Worm (Caenorhabditis elegans) whole organism, mixed stage, embryonic: ENCODE results near the gene lin-56.
"Not testable (repeated sequence)": the region's sequence is repeated elsewhere in the genome, so short reads cannot be mapped to it uniquely, and the experiment has no call there.

Source experiments
- M03D4.4 ChIP-seq: sonication (generic microtip); optimal IDR thresholded peaks from 2 replicates; lab custom pipeline; 2017; ENCODE audit warnings: mild to moderate bottlenecking, missing genetic modification characterization, missing compliant biosample characterization
- bed-3 ChIP-seq: fragments of 200-800 bp; sonication (Bioruptor generic); optimal IDR thresholded peaks from 3 replicates; lab custom pipeline; 2018; ENCODE audit warnings: mild to moderate bottlenecking, missing genetic modification characterization, moderate library complexity, missing compliant biosample characterization
- blmp-1 ChIP-seq: fragments of 150-350 bp; optimal IDR thresholded peaks from 2 replicates; lab custom pipeline; 2014; ENCODE audit warnings: missing biosample characterization, missing genetic modification characterization
- ceh-39 ChIP-seq: fragments of 150-350 bp; optimal IDR thresholded peaks from 2 replicates; lab custom pipeline; 2014; ENCODE audit warnings: missing biosample characterization, missing genetic modification characterization
- ceh-43 ChIP-seq: fragments of 200-800 bp; sonication (Bioruptor generic); optimal IDR thresholded peaks from 2 replicates; lab custom pipeline; 2018; ENCODE audit warnings: mild to moderate bottlenecking, missing genetic modification characterization, moderate library complexity, missing compliant biosample characterization
- ceh-83 ChIP-seq: fragments of 200-800 bp; sonication (Bioruptor generic); optimal IDR thresholded peaks from 2 replicates; lab custom pipeline; 2018; ENCODE audit warnings: mild to moderate bottlenecking, missing genetic modification characterization, missing compliant biosample characterization
- ces-1 ChIP-seq: fragments of 150-350 bp; optimal IDR thresholded peaks from 2 replicates; lab custom pipeline; 2014; ENCODE audit warnings: missing biosample characterization, missing genetic modification reagents, missing genetic modification characterization
- cnd-1 ChIP-seq: fragments of 200-800 bp; sonication (Bioruptor generic); optimal IDR thresholded peaks from 2 replicates; lab custom pipeline; 2018; ENCODE audit warnings: mild to moderate bottlenecking, missing genetic modification characterization, missing compliant biosample characterization
- drap-1 ChIP-seq: fragments of 200-800 bp; sonication (Bioruptor generic); optimal IDR thresholded peaks from 3 replicates; lab custom pipeline; 2018; ENCODE audit warnings: mild to moderate bottlenecking, missing genetic modification characterization, missing compliant biosample characterization
- elt-3 ChIP-seq: fragments of 150-350 bp; optimal IDR thresholded peaks from 2 replicates; lab custom pipeline; 2014; ENCODE audit warnings: missing biosample characterization, missing genetic modification characterization
- flh-1 ChIP-seq: fragments of 200-800 bp; sonication (Bioruptor generic); optimal IDR thresholded peaks from 2 replicates; lab custom pipeline; 2018; ENCODE audit warnings: mild to moderate bottlenecking, missing genetic modification characterization, moderate library complexity, missing compliant biosample characterization
- ham-2 ChIP-seq: fragments of 200-800 bp; sonication (Bioruptor generic); optimal IDR thresholded peaks from 2 replicates; lab custom pipeline; 2018; ENCODE audit warnings: mild to moderate bottlenecking, missing genetic modification characterization, missing compliant biosample characterization
- hlh-1 ChIP-seq: fragments of 150-350 bp; optimal IDR thresholded peaks from 2 replicates; lab custom pipeline; 2014; ENCODE audit warnings: missing biosample characterization, missing genetic modification reagents, missing genetic modification characterization
- lin-13 ChIP-seq: fragments of 150-350 bp; optimal IDR thresholded peaks from 2 replicates; lab custom pipeline; 2014; ENCODE audit warnings: missing biosample characterization, missing genetic modification characterization
- lin-32 ChIP-seq: fragments of 200-800 bp; sonication (Bioruptor generic); optimal IDR thresholded peaks from 2 replicates; lab custom pipeline; 2018; ENCODE audit warnings: mild to moderate bottlenecking, missing genetic modification characterization, missing compliant biosample characterization
- lsy-2 ChIP-seq: fragments of 150-350 bp; optimal IDR thresholded peaks from 2 replicates; lab custom pipeline; 2014; ENCODE audit warnings: missing biosample characterization, missing genetic modification characterization
- mab-5 ChIP-seq: fragments of 150-350 bp; optimal IDR thresholded peaks from 2 replicates; lab custom pipeline; 2014; ENCODE audit warnings: missing biosample characterization, missing genetic modification characterization
- mep-1 ChIP-seq: fragments of 150-350 bp; optimal IDR thresholded peaks from 2 replicates; lab custom pipeline; 2017; ENCODE audit warnings: missing biosample characterization, missing genetic modification reagents, missing genetic modification characterization, inconsistent platforms
- mls-2 ChIP-seq: sonication (generic microtip); optimal IDR thresholded peaks from 2 replicates; lab custom pipeline; 2016; ENCODE audit warnings: mild to moderate bottlenecking, missing genetic modification characterization, moderate library complexity, missing compliant biosample characterization
- nhr-2 ChIP-seq: fragments of 150-350 bp; optimal IDR thresholded peaks from 2 replicates; lab custom pipeline; 2014; ENCODE audit warnings: missing biosample characterization, missing genetic modification characterization
- nhr-237 ChIP-seq: fragments of 150-350 bp; optimal IDR thresholded peaks from 2 replicates; lab custom pipeline; 2014; ENCODE audit warnings: missing biosample characterization, missing genetic modification characterization
- nhr-28 ChIP-seq: fragments of 150-350 bp; optimal IDR thresholded peaks from 2 replicates; lab custom pipeline; 2014; ENCODE audit warnings: missing biosample characterization, missing genetic modification characterization
- nhr-76 ChIP-seq: sonication (generic microtip); optimal IDR thresholded peaks from 2 replicates; lab custom pipeline; 2017; ENCODE audit warnings: missing biosample characterization, missing genetic modification characterization
- sem-2 ChIP-seq: fragments of 200-800 bp; sonication (Bioruptor generic); optimal IDR thresholded peaks from 2 replicates; lab custom pipeline; 2018; ENCODE audit warnings: mild to moderate bottlenecking, missing genetic modification characterization, missing compliant biosample characterization
- sptf-1 ChIP-seq: sonication (generic microtip); optimal IDR thresholded peaks from 2 replicates; lab custom pipeline; 2017; ENCODE audit warnings: mild to moderate bottlenecking, missing genetic modification characterization, moderate library complexity, missing compliant biosample characterization
- tbx-8 ChIP-seq: fragments of 200-800 bp; sonication (Bioruptor generic); optimal IDR thresholded peaks from 2 replicates; lab custom pipeline; 2018; ENCODE audit warnings: mild to moderate bottlenecking, missing genetic modification characterization, moderate library complexity, missing compliant biosample characterization
- unc-120 ChIP-seq: sonication (generic microtip); optimal IDR thresholded peaks from 2 replicates; lab custom pipeline; 2017; ENCODE audit warnings: missing genetic modification characterization, missing compliant biosample characterization; ENCODE audit not compliant: poor library complexity, severe bottlenecking
- unc-62 ChIP-seq: fragments of 150-350 bp; optimal IDR thresholded peaks from 2 replicates; lab custom pipeline; 2014; ENCODE audit warnings: missing biosample characterization, missing genetic modification reagents, missing genetic modification characterization
- zip-8 ChIP-seq: fragments of 150-350 bp; optimal IDR thresholded peaks from 2 replicates; lab custom pipeline; 2014; ENCODE audit warnings: missing biosample characterization, missing genetic modification characterization
- ztf-11 ChIP-seq: fragments of 150-350 bp; optimal IDR thresholded peaks from 2 replicates; lab custom pipeline; 2014; ENCODE audit warnings: missing biosample characterization, missing genetic modification characterization

Gene lin-56

DNA sequence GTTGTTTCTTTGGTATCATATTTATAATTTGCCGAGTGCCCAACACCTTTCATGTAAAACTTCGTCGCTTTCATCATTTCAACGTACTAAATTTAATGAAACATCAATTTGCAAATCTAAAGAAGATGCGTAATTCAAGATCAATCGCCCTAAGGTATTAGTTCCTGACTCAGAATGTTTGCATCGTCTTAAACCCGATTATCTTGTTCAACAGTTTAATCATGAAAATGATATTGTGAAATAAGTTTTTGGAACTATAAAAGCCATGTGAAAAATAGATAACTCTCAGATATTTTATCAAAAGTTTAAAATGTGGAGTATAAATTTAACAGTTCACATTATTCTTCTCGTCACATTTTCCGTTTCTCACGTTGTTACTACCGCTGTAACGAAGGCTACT, 9.8 kb upstream of the lin-56 start, which contains the start of gene E04D5.4:
TSS of gene E04D5.4 (plus strand) at position 301 of the 400 bp plus-strand sequence.
- TF ChIP-seq nhr-237 (tag; lab: Kevin White, UChicago) (no peak), ceh-43 (no peak), bed-3 (GFP tag; lab: Kevin White, UChicago) (no peak), unc-120 (tag; lab: Kevin White, UChicago) (no peak), tbx-8 (GFP tag; lab: Kevin White, UChicago) (no peak), ham-2 (GFP tag; lab: Kevin White, UChicago) (no peak), mep-1 (tag; lab: Kevin White, UChicago) (no peak), sem-2 (GFP tag; lab: Kevin White, UChicago) (no peak), blmp-1 (no peak), sptf-1 (tag; lab: Kevin White, UChicago) (no peak), flh-1 (GFP tag; lab: Kevin White, UChicago) (no peak), nhr-28 (tag; lab: Kevin White, UChicago) (no peak), nhr-76 (tag; lab: Kevin White, UChicago) (no peak), ceh-83 (GFP tag; lab: Kevin White, UChicago) (no peak), lin-32 (no peak), ztf-11 (tag; lab: Kevin White, UChicago) (no peak)

ce11 chrII:10442846-10443245, 7.0 kb upstream of the lin-56 start, which contains the start of gene ZK673.1:
Gene ZK673.1 (plus strand): TSS chrII:10443146.
- not testable (repeated sequence) for TF ChIP-seq mab-5 (tag; lab: Kevin White, UChicago); sem-2 (GFP tag; lab: Kevin White, UChicago); nhr-2 (tag; lab: Kevin White, UChicago)

DNA sequence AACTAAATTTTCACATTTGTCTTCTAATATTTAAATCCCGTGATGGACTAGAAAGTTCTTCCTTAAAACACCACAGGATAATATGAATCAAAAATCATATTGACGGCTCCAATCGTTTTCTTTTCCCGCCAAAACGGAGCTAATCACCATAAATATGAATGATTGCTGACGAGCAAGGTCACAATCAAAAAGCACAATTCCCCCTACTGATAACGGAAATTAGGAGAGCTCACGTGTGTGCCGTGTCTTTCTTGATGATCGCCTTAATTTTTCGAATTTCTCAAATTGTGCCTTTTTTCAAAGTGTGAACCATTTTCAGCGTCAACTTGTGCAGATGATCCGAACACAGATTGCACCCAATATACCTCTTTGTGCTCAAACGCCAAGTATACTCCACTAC, 5.9 kb upstream of the lin-56 start:
- TF ChIP-seq ceh-43 = no peak
- no peak for TF ChIP-seq drap-1 (GFP tag; lab: Kevin White, UChicago)
- no peak for TF ChIP-seq unc-62 (GFP tag; lab: Kevin White, UChicago)
- no peak for TF ChIP-seq sem-2 (GFP tag; lab: Kevin White, UChicago)
- TF ChIP-seq cnd-1 (tag; lab: Kevin White, UChicago) = no peak
- no peak for TF ChIP-seq tbx-8 (GFP tag; lab: Kevin White, UChicago)
- no peak for TF ChIP-seq bed-3 (GFP tag; lab: Kevin White, UChicago)
- TF ChIP-seq elt-3 = no peak
- TF ChIP-seq mls-2 (tag; lab: Kevin White, UChicago) = no peak
- no peak for TF ChIP-seq hlh-1 (tag; lab: Kevin White, UChicago)
- TF ChIP-seq ceh-83 (GFP tag; lab: Kevin White, UChicago) = no peak
- no peak for TF ChIP-seq ceh-39 (tag; lab: Kevin White, UChicago)
- TF ChIP-seq mab-5 (tag; lab: Kevin White, UChicago) = no peak
- no peak for TF ChIP-seq ces-1 (GFP tag; lab: Kevin White, UChicago)
- no peak for TF ChIP-seq M03D4.4 (tag; lab: Kevin White, UChicago)
- no peak for TF ChIP-seq lin-32
- TF ChIP-seq unc-120 (tag; lab: Kevin White, UChicago) = no peak
- no peak for TF ChIP-seq ztf-11 (tag; lab: Kevin White, UChicago)
- no peak for TF ChIP-seq flh-1 (GFP tag; lab: Kevin White, UChicago)
- TF ChIP-seq lsy-2 (tag; lab: Kevin White, UChicago) = no peak

ce11 chrII:10444971-10445707, 4.7 kb upstream of the lin-56 start:
- TF ChIP-seq lsy-2 (tag; lab: Kevin White, UChicago) (peak; percentile 77), ham-2 (GFP tag; lab: Kevin White, UChicago) (no peak), mab-5 (tag; lab: Kevin White, UChicago) (no peak), lin-13 (tag; lab: Kevin White, UChicago) (no peak), ceh-43 (no peak)

DNA sequence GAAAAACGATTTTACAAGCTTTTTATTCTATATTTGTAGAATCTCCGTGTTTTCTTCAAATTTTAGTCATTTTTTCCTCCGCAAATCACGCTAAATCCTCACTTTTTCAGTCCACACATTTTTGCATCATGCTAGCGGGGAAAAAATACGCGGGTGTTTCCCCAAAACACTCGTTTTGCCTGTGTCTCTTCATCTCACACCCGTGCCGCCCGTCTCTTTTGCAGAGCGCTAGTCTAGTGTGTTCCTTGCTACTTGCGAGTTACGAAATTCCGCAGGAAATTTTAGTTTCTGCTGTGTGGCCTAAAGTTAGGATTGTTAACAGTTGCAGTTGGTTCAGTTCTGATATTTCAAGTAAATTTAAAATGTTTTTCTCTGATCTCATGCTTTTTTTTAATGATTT, 4.1 kb upstream of the lin-56 start:
- TF ChIP-seq lin-32 (no peak), sptf-1 (tag; lab: Kevin White, UChicago) (no peak), nhr-76 (tag; lab: Kevin White, UChicago) (no peak), nhr-2 (tag; lab: Kevin White, UChicago) (no peak), blmp-1 (no peak), zip-8 (tag; lab: Kevin White, UChicago) (no peak), lin-13 (tag; lab: Kevin White, UChicago) (no peak), ceh-43 (no peak), mep-1 (tag; lab: Kevin White, UChicago) (no peak), ces-1 (GFP tag; lab: Kevin White, UChicago) (no peak), hlh-1 (tag; lab: Kevin White, UChicago) (no peak), ceh-39 (tag; lab: Kevin White, UChicago) (no peak), unc-120 (tag; lab: Kevin White, UChicago) (no peak), nhr-28 (tag; lab: Kevin White, UChicago) (no peak), nhr-237 (tag; lab: Kevin White, UChicago) (no peak), mls-2 (tag; lab: Kevin White, UChicago) (no peak)
